Worm (Caenorhabditis elegans) whole organism, L2 larva: ENCODE data around the gene C47D12.2.

ENCODE experiments used
- aly-2 ChIP-seq: fragments of 150-350 bp; optimal IDR thresholded peaks from 2 replicates; lab custom pipeline; 2014; ENCODE audit warnings: missing biosample characterization, missing genetic modification characterization
- elt-1 ChIP-seq: fragments of 150-350 bp; optimal IDR thresholded peaks from 2 replicates; lab custom pipeline; 2014; ENCODE audit warnings: missing biosample characterization, missing genetic modification characterization
- snpc-4 ChIP-seq: fragments of 150-350 bp; optimal IDR thresholded peaks from 2 replicates; lab custom pipeline; 2014; ENCODE audit warnings: missing biosample characterization, missing genetic modification characterization
- unc-62 ChIP-seq: fragments of 150-350 bp; optimal IDR thresholded peaks from 2 replicates; lab custom pipeline; 2014; ENCODE audit warnings: missing biosample characterization, missing genetic modification reagents, missing genetic modification characterization

DNA sequence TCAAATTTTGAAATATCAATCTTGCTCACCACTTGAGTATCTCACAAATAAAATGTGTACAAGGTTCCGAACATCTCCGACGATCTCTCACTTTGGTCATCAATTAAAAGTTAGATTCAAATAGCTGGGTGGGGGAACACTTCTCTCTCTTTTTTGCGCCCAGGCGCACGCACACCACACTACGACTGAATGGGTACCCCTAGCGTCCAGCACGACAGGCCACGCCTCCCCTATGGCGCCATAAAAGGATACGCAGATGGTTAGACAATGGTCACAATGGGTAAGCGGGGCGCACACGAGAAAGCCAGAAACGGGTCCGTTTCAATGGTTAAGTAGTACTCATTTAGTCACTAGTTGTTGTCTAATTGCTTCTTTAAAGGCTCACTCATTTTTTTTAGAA is 46.1 kb upstream of the C47D12.2 start:
- no peak for TF ChIP-seq aly-2 (tag; lab: Kevin White, UChicago)
- TF ChIP-seq elt-1 (tag; lab: Kevin White, UChicago), result no peak
- no peak for TF ChIP-seq snpc-4
- no peak for TF ChIP-seq unc-62 (GFP tag; lab: Kevin White, UChicago)
